Worm (Caenorhabditis elegans) whole organism, L1 larva: ENCODE data around the gene coa-7.
A peak's percentile ranks its signal among the peaks of the same experiment; 100 is the strongest.

ENCODE experiments used
- C34B4.2 ChIP-seq: sonication (generic microtip); optimal IDR thresholded peaks from 2 replicates; lab custom pipeline; 2017; ENCODE audit warnings: mild to moderate bottlenecking, missing genetic modification characterization, missing compliant biosample characterization
- F16B12.6 ChIP-seq: fragments of 150-350 bp; optimal IDR thresholded peaks from 2 replicates; lab custom pipeline; 2014; ENCODE audit warnings: missing biosample characterization, missing genetic modification characterization
- alr-1 ChIP-seq: fragments of 200-800 bp; sonication (Bioruptor generic); optimal IDR thresholded peaks from 2 replicates; lab custom pipeline; 2018; ENCODE audit warnings: borderline replicate concordance, mild to moderate bottlenecking, missing genetic modification characterization, missing compliant biosample characterization
- ama-1 ChIP-seq: fragments of 150-350 bp; optimal IDR thresholded peaks from 2 replicates; lab custom pipeline; 2014
- blmp-1 ChIP-seq: fragments of 150-350 bp; optimal IDR thresholded peaks from 2 replicates; lab custom pipeline; 2014; ENCODE audit warnings: missing biosample characterization, missing genetic modification characterization
- ceh-82 ChIP-seq, 3 experiments: fragments of 150-350 bp in 1 of 3; sonication (generic microtip) in 2 of 3; optimal IDR thresholded peaks; 2 replicates each; lab custom pipeline; 2014 to 2017; ENCODE audit warnings: missing biosample characterization in 3 of 3, missing genetic modification characterization in 3 of 3
- ceh-90 ChIP-seq: sonication (generic microtip); optimal IDR thresholded peaks from 2 replicates; lab custom pipeline; 2016; ENCODE audit warnings: missing genetic modification characterization, missing compliant biosample characterization
- ces-1 ChIP-seq: fragments of 150-350 bp; optimal IDR thresholded peaks from 2 replicates; lab custom pipeline; 2014; ENCODE audit warnings: missing biosample characterization, missing genetic modification reagents, missing genetic modification characterization
- dsc-1 ChIP-seq: sonication (generic microtip); optimal IDR thresholded peaks from 2 replicates; lab custom pipeline; 2016; ENCODE audit warnings: mild to moderate bottlenecking, missing genetic modification characterization, missing compliant biosample characterization
- efl-1 ChIP-seq, 4 experiments: fragments of 150-350 bp; optimal IDR thresholded peaks in 3 of 4; peaks in 1 of 4; 1 replicate in 1 of 4; 2 replicates in 3 of 4; lab custom pipeline; 2014; ENCODE audit warnings: missing biosample characterization in 2 of 4, missing genetic modification characterization in 2 of 4, missing genetic modification reagents in 2 of 4
- egl-27 ChIP-seq, 2 experiments: fragments of 150-350 bp in 1 of 2; sonication (generic microtip); optimal IDR thresholded peaks; 3 replicates each; lab custom pipeline; 2017 to 2018; ENCODE audit warnings: missing biosample characterization in 2 of 2, missing genetic modification characterization in 2 of 2, missing genetic modification reagents in 2 of 2
- elt-3 ChIP-seq, 6 experiments: fragments of 150-350 bp in 1 of 6; sonication (generic microtip); optimal IDR thresholded peaks; 2 replicates each; lab custom pipeline; 2017 to 2018; ENCODE audit warnings: missing biosample characterization in 6 of 6, missing genetic modification characterization in 6 of 6, inconsistent platforms in 1 of 6
- ets-5 ChIP-seq: fragments of 200-800 bp; sonication (Bioruptor generic); IDR thresholded peaks from 2 replicates; pipeline ENCODE4 v1.3.6; 2022; ENCODE audit warnings: missing genetic modification characterization, missing compliant biosample characterization
- fkh-10 ChIP-seq: sonication (generic microtip); optimal IDR thresholded peaks from 2 replicates; lab custom pipeline; 2017; ENCODE audit warnings: missing biosample characterization, missing genetic modification reagents, missing genetic modification characterization
- fkh-4 ChIP-seq: sonication (generic microtip); optimal IDR thresholded peaks from 2 replicates; lab custom pipeline; 2016; ENCODE audit warnings: missing compliant biosample characterization, missing genetic modification characterization, borderline replicate concordance
- fkh-8 ChIP-seq: sonication (generic microtip); optimal IDR thresholded peaks from 2 replicates; lab custom pipeline; 2016; ENCODE audit warnings: mild to moderate bottlenecking, missing genetic modification characterization, missing compliant biosample characterization
- fos-1 ChIP-seq: fragments of 150-350 bp; optimal IDR thresholded peaks from 2 replicates; lab custom pipeline; 2014; ENCODE audit warnings: missing biosample characterization, missing genetic modification characterization
- grh-1 ChIP-seq: fragments of 200-800 bp; sonication (Bioruptor generic); IDR thresholded peaks from 2 replicates; pipeline ENCODE4 v1.3.6; 2022; ENCODE audit warnings: missing genetic modification reagents, missing genetic modification characterization, missing compliant biosample characterization
- hlh-17 ChIP-seq: fragments of 200-800 bp; sonication (Bioruptor generic); optimal IDR thresholded peaks from 2 replicates; lab custom pipeline; 2018; ENCODE audit warnings: missing genetic modification characterization, mild to moderate bottlenecking, missing compliant biosample characterization, moderate library complexity, borderline replicate concordance
- hlh-4 ChIP-seq: sonication (generic microtip); optimal IDR thresholded peaks from 2 replicates; lab custom pipeline; 2016; ENCODE audit warnings: mild to moderate bottlenecking, missing genetic modification characterization, missing compliant biosample characterization
- isw-1 ChIP-seq: fragments of 200-800 bp; sonication (Bioruptor generic); IDR thresholded peaks from 2 replicates; pipeline ENCODE4 v1.3.6; 2022; ENCODE audit warnings: missing genetic modification characterization, missing compliant biosample characterization
- jun-1 ChIP-seq: fragments of 150-350 bp; optimal IDR thresholded peaks from 2 replicates; lab custom pipeline; 2014; ENCODE audit warnings: missing biosample characterization, missing genetic modification reagents, missing genetic modification characterization
- lin-13 ChIP-seq: fragments of 150-350 bp; optimal IDR thresholded peaks from 2 replicates; lab custom pipeline; 2014; ENCODE audit warnings: missing biosample characterization, missing genetic modification reagents, missing genetic modification characterization
- lin-15B ChIP-seq: fragments of 150-350 bp; sonication (generic microtip); optimal IDR thresholded peaks from 3 replicates; lab custom pipeline; 2014; ENCODE audit warnings: missing biosample characterization, missing genetic modification characterization
- lin-35 ChIP-seq, 2 experiments: fragments of 150-350 bp; optimal IDR thresholded peaks; 2 replicates each; lab custom pipeline; 2014; ENCODE audit warnings: missing biosample characterization in 2 of 2, missing genetic modification characterization in 2 of 2, missing genetic modification reagents in 2 of 2
- lin-39 ChIP-seq: fragments of 150-350 bp; optimal IDR thresholded peaks from 2 replicates; lab custom pipeline; 2014; ENCODE audit warnings: missing biosample characterization, missing genetic modification reagents, missing genetic modification characterization
- lsy-2 ChIP-seq, 2 experiments: fragments of 150-350 bp; optimal IDR thresholded peaks; 2 replicates each; lab custom pipeline; 2014; ENCODE audit warnings: missing biosample characterization in 2 of 2, missing genetic modification characterization in 2 of 2
- mdl-1 ChIP-seq, 2 experiments: fragments of 150-350 bp; optimal IDR thresholded peaks; 2 replicates each; lab custom pipeline; 2014 to 2017; ENCODE audit warnings: missing biosample characterization in 2 of 2, missing genetic modification characterization in 2 of 2, inconsistent platforms in 1 of 2
- mep-1 ChIP-seq: fragments of 150-350 bp; optimal IDR thresholded peaks from 2 replicates; lab custom pipeline; 2014; ENCODE audit warnings: missing biosample characterization, missing genetic modification characterization
- nhr-12 ChIP-seq: sonication (generic microtip); optimal IDR thresholded peaks from 2 replicates; lab custom pipeline; 2017; ENCODE audit warnings: missing biosample characterization, missing genetic modification characterization
- nhr-19 ChIP-seq: fragments of 200-800 bp; sonication (Bioruptor generic); conservative IDR thresholded peaks from 2 replicates; pipeline ENCODE4 v1.3.6; 2022; ENCODE audit warnings: missing genetic modification characterization, missing compliant biosample characterization
- nhr-20 ChIP-seq: sonication (generic microtip); optimal IDR thresholded peaks from 2 replicates; lab custom pipeline; 2016; ENCODE audit warnings: mild to moderate bottlenecking, missing genetic modification characterization, missing compliant biosample characterization
- nhr-47 ChIP-seq: sonication (generic microtip); optimal IDR thresholded peaks from 2 replicates; lab custom pipeline; 2016; ENCODE audit warnings: mild to moderate bottlenecking, missing genetic modification characterization, moderate library complexity, missing compliant biosample characterization
- nhr-71 ChIP-seq: sonication (generic microtip); optimal IDR thresholded peaks from 2 replicates; lab custom pipeline; 2016; ENCODE audit warnings: mild to moderate bottlenecking, missing genetic modification characterization, moderate library complexity, missing compliant biosample characterization
- nhr-77 ChIP-seq: fragments of 150-350 bp; optimal IDR thresholded peaks from 2 replicates; lab custom pipeline; 2014; ENCODE audit warnings: missing biosample characterization, missing genetic modification characterization
- nhr-85 ChIP-seq: sonication (generic microtip); peaks from one replicate; lab custom pipeline; 2016; ENCODE audit warnings: missing genetic modification characterization, inconsistent platforms, missing compliant biosample characterization
- nhr-90 ChIP-seq: sonication (generic microtip); optimal IDR thresholded peaks from 2 replicates; lab custom pipeline; 2016; ENCODE audit warnings: mild to moderate bottlenecking, missing genetic modification characterization, missing compliant biosample characterization; ENCODE audit not compliant: poor library complexity
- pag-3 ChIP-seq: sonication (generic microtip); optimal IDR thresholded peaks from 2 replicates; lab custom pipeline; 2017; ENCODE audit warnings: missing genetic modification characterization, mild to moderate bottlenecking, missing compliant biosample characterization, antibody characterized with exemption, borderline replicate concordance; ENCODE audit not compliant: insufficient read depth
- rnt-1 ChIP-seq: sonication (generic microtip); optimal IDR thresholded peaks from 2 replicates; lab custom pipeline; 2016; ENCODE audit warnings: mild to moderate bottlenecking, missing genetic modification characterization, moderate library complexity, missing compliant biosample characterization
- skn-1 ChIP-seq: fragments of 150-350 bp; optimal IDR thresholded peaks from 2 replicates; lab custom pipeline; 2014; ENCODE audit warnings: missing biosample characterization, missing genetic modification characterization
- snpc-4 ChIP-seq: fragments of 150-350 bp; optimal IDR thresholded peaks from 2 replicates; lab custom pipeline; 2014; ENCODE audit warnings: missing biosample characterization, missing genetic modification characterization
- snu-23 ChIP-seq: sonication (generic microtip); optimal IDR thresholded peaks from 2 replicates; lab custom pipeline; 2016; ENCODE audit warnings: missing genetic modification characterization, missing compliant biosample characterization
- sptf-1 ChIP-seq: fragments of 150-350 bp; optimal IDR thresholded peaks from 2 replicates; lab custom pipeline; 2014; ENCODE audit warnings: missing biosample characterization, missing genetic modification characterization
- swsn-7 ChIP-seq: sonication (generic microtip); optimal IDR thresholded peaks from 2 replicates; lab custom pipeline; 2016; ENCODE audit warnings: missing genetic modification characterization, missing compliant biosample characterization
- tbx-2 ChIP-seq: sonication (generic microtip); optimal IDR thresholded peaks from 2 replicates; lab custom pipeline; 2016; ENCODE audit warnings: missing genetic modification characterization, missing compliant biosample characterization
- tlp-1 ChIP-seq: fragments of 150-350 bp; optimal IDR thresholded peaks from 2 replicates; lab custom pipeline; 2014; ENCODE audit warnings: missing biosample characterization, missing genetic modification characterization
- unc-130 ChIP-seq: fragments of 150-350 bp; optimal IDR thresholded peaks from 2 replicates; lab custom pipeline; 2017; ENCODE audit warnings: missing biosample characterization, missing genetic modification characterization, inconsistent platforms
- unc-62 ChIP-seq: fragments of 150-350 bp; optimal IDR thresholded peaks from 2 replicates; lab custom pipeline; 2014; ENCODE audit warnings: missing biosample characterization, missing genetic modification reagents, missing genetic modification characterization
- unc-86 ChIP-seq: sonication (generic microtip); optimal IDR thresholded peaks from 2 replicates; lab custom pipeline; 2016; ENCODE audit warnings: missing genetic modification characterization, missing compliant biosample characterization
- vab-15 ChIP-seq: sonication (generic microtip); optimal IDR thresholded peaks from 2 replicates; lab custom pipeline; 2017; ENCODE audit warnings: missing genotype, mild to moderate bottlenecking, missing genetic modification characterization, missing compliant biosample characterization
- xbp-1 ChIP-seq: sonication (generic microtip); optimal IDR thresholded peaks from 2 replicates; lab custom pipeline; 2016; ENCODE audit warnings: missing genetic modification characterization, missing compliant biosample characterization
- ztf-11 ChIP-seq, 2 experiments: sonication (generic microtip); optimal IDR thresholded peaks; 2 replicates each; lab custom pipeline; 2016 to 2017; ENCODE audit warnings: missing genetic modification characterization in 2 of 2, missing biosample characterization in 1 of 2, missing compliant biosample characterization in 1 of 2

Gene coa-7

ce11 chrII:11632689-11633088, 18.3 kb downstream of the coa-7 start:
- TF ChIP-seq unc-130 (tag; lab: Kevin White, UChicago) (peak; percentile 22), nhr-90 (tag; lab: Kevin White, UChicago) (peak; percentile 25), tbx-2 (tag; lab: Kevin White, UChicago) (peak; percentile 48), blmp-1 (tag; lab: Kevin White, UChicago) (peak; percentile 59), unc-86 (tag; lab: Kevin White, UChicago) (no peak), nhr-20 (peak; percentile 49), nhr-71 (tag; lab: Kevin White, UChicago) (peak; percentile 71), nhr-19 (GFP tag; lab: Robert Waterston, UW) (peak; percentile 26; the same call in 1 of the 2 replicates), egl-27 (tag; optimal IDR thresholded peaks at IDR 0.05; lab: Kevin White, UChicago) (peak; percentile 4 to 10), ama-1 (lab: Kevin White, UChicago) (no peak), lin-39 (tag; lab: Kevin White, UChicago) (no peak), fos-1 (tag; lab: Kevin White, UChicago) (peak; percentile 37), nhr-85 (tag; lab: Kevin White, UChicago) (peak; percentile 86), vab-15 (tag; lab: Kevin White, UChicago) (no peak), mep-1 (peak; percentile 16), alr-1 (tag; lab: Kevin White, UChicago) (no peak), grh-1 (GFP tag; lab: Robert Waterston, UW) (no peak), snu-23 (peak; percentile 72), fkh-4 (tag; lab: Kevin White, UChicago) (no peak), ceh-82 (tag; optimal IDR thresholded peaks at IDR 0.05; lab: Kevin White, UChicago) (peak in 2 of 3 experiments; percentile 48 to 73), lin-13 (GFP tag; lab: Kevin White, UChicago) (peak; percentile 18), unc-62 (no peak), fkh-10 (GFP tag; lab: Kevin White, UChicago) (no peak), ztf-11 (tag; optimal IDR thresholded peaks at IDR 0.05; lab: Kevin White, UChicago) (no peak), isw-1 (no peak), hlh-17 (GFP tag; lab: Kevin White, UChicago) (no peak), hlh-4 (tag; lab: Kevin White, UChicago) (no peak), dsc-1 (tag; lab: Kevin White, UChicago) (peak; percentile 13), nhr-12 (no peak), lsy-2 (tag; optimal IDR thresholded peaks at IDR 0.05; lab: Kevin White, UChicago) (peak; percentile 15 to 57), nhr-47 (tag; lab: Kevin White, UChicago) (peak; percentile 60), lin-35 (GFP tag; optimal IDR thresholded peaks at IDR 0.05; lab: Kevin White, UChicago) (peak; percentile 38 to 42), mdl-1 (tag; optimal IDR thresholded peaks at IDR 0.05; lab: Kevin White, UChicago) (peak in 1 of 2 experiments; percentile 33), lin-15B (tag; lab: Kevin White, UChicago) (no peak), sptf-1 (tag; lab: Kevin White, UChicago) (no peak), rnt-1 (tag; lab: Kevin White, UChicago) (peak; percentile 49), snpc-4 (tag; lab: Kevin White, UChicago) (no peak), fkh-8 (tag; lab: Kevin White, UChicago) (peak; percentile 57), pag-3 (tag; lab: Kevin White, UChicago) (no peak), C34B4.2 (tag; lab: Kevin White, UChicago) (no peak), efl-1 (optimal IDR thresholded peaks at IDR 0.05; lab: Kevin White, UChicago) (peak; percentile 34 to 51), efl-1 (GFP tag; optimal IDR thresholded peaks at IDR 0.05 in 1 of 2; lab: Kevin White, UChicago) (peak in 1 of 2 experiments; percentile 4), jun-1 (tag; lab: Kevin White, UChicago) (peak; percentile 15), ets-5 (GFP tag; lab: Robert Waterston, UW) (no peak), F16B12.6 (tag; lab: Kevin White, UChicago) (no peak), skn-1 (tag; lab: Kevin White, UChicago) (peak; percentile 44), xbp-1 (tag; lab: Kevin White, UChicago) (peak; percentile 29), nhr-77 (tag; lab: Kevin White, UChicago) (peak; percentile 46), ces-1 (GFP tag; lab: Kevin White, UChicago) (no peak), swsn-7 (tag; lab: Kevin White, UChicago) (peak; percentile 53), ceh-90 (tag; lab: Kevin White, UChicago) (no peak), elt-3 (tag; optimal IDR thresholded peaks at IDR 0.05; lab: Kevin White, UChicago) (peak in 3 of 6 experiments; percentile 47 to 51 (median 49)), tlp-1 (tag; lab: Kevin White, UChicago) (no peak)
